Worm (Caenorhabditis elegans): ENCODE measurements around the gene fbxb-76.

fbxb-76 gene

ce11 chrIV:11348822-11349221 is 30.3 kb downstream of the fbxb-76 start:
- TF ChIP-seq C08G9.2 (tag; optimal IDR thresholded peaks at IDR 0.05) (no peak), ets-4 (tag; optimal IDR thresholded peaks at IDR 0.05) (no peak), hlh-6 (tag; optimal IDR thresholded peaks at IDR 0.05) (no peak), che-1 (tag; optimal IDR thresholded peaks at IDR 0.05) (no peak), ceh-45 (GFP tag; IDR thresholded peaks at IDR 0.05) (no peak), ceh-34 (tag; optimal IDR thresholded peaks at IDR 0.05) (no peak), K09A11.1 (tag; optimal IDR thresholded peaks at IDR 0.05; ENCODE audit: insufficient read depth) (no peak), ahr-1 (tag; optimal IDR thresholded peaks at IDR 0.05) (no peak), sox-4 (tag; optimal IDR thresholded peaks at IDR 0.05) (no peak), ama-1 (optimal IDR thresholded peaks at IDR 0.05) (no peak), tbx-2 (tag; optimal IDR thresholded peaks at IDR 0.05) (no peak), syd-9 (tag; optimal IDR thresholded peaks at IDR 0.05) (no peak), K02D7.2 (tag; optimal IDR thresholded peaks at IDR 0.05) (no peak), ttx-3 (tag; optimal IDR thresholded peaks at IDR 0.05) (no peak)

- TF ChIP-seq nfya-1 (tag; optimal IDR thresholded peaks at IDR 0.05): no peak
- TF ChIP-seq ama-1 (optimal IDR thresholded peaks at IDR 0.05): no peak
- no peak for TF ChIP-seq ceh-48 (tag; optimal IDR thresholded peaks at IDR 0.05)
- TF ChIP-seq mec-3 (tag; optimal IDR thresholded peaks at IDR 0.05; ENCODE audit: borderline replicate concordance): no peak
- TF ChIP-seq tbx-2 (tag; optimal IDR thresholded peaks at IDR 0.05): no peak
- TF ChIP-seq ceh-45 (GFP tag; IDR thresholded peaks at IDR 0.05): no peak
- no peak for TF ChIP-seq unc-55 (GFP tag; optimal IDR thresholded peaks at IDR 0.05)
These were observed 31.9 kb downstream of the fbxb-76 start for ce11 chrIV:11347275-11347674.

ce11 chrIV:11344288-11344687 is 34.9 kb downstream of the fbxb-76 start:
- TF ChIP-seq pha-2 (tag; optimal IDR thresholded peaks at IDR 0.05) (no peak), madf-2 (tag; optimal IDR thresholded peaks at IDR 0.05) (no peak), pha-4 (tag; optimal IDR thresholded peaks at IDR 0.05) (no peak), ceh-6 (GFP tag; optimal IDR thresholded peaks at IDR 0.05) (no peak), pqm-1 (tag; optimal IDR thresholded peaks at IDR 0.05) (no peak), hlh-15 (tag; optimal IDR thresholded peaks at IDR 0.05) (no peak), ceh-2 (tag; optimal IDR thresholded peaks at IDR 0.05) (no peak), ets-4 (tag; optimal IDR thresholded peaks at IDR 0.05) (no peak), tbx-7 (tag; optimal IDR thresholded peaks at IDR 0.05) (no peak), sox-2 (GFP tag; IDR thresholded peaks at IDR 0.05) (no peak), dmd-4 (tag; optimal IDR thresholded peaks at IDR 0.05; ENCODE audit: borderline replicate concordance) (no peak), gmeb-2 (tag; optimal IDR thresholded peaks at IDR 0.05) (no peak), syd-9 (tag; optimal IDR thresholded peaks at IDR 0.05) (no peak), unc-55 (GFP tag; optimal IDR thresholded peaks at IDR 0.05) (no peak)

ce11 chrIV:11340735-11341443 is 38.3 kb downstream of the fbxb-76 start:
- TF ChIP-seq ama-1 (optimal IDR thresholded peaks at IDR 0.05) (no peak), ceh-48 (tag; optimal IDR thresholded peaks at IDR 0.05) (no peak), eyg-1 (tag; optimal IDR thresholded peaks at IDR 0.05) (no peak), lin-11 (tag; optimal IDR thresholded peaks at IDR 0.05) (no peak), nfya-1 (tag; optimal IDR thresholded peaks at IDR 0.05) (no peak), pqm-1 (tag; optimal IDR thresholded peaks at IDR 0.05) (no peak), npax-4 (tag; optimal IDR thresholded peaks at IDR 0.05) (no peak), ceh-19 (GFP tag; optimal IDR thresholded peaks at IDR 0.05) (no peak), tbx-2 (tag; optimal IDR thresholded peaks at IDR 0.05) (no peak), nhr-232 (tag; optimal IDR thresholded peaks at IDR 0.05) (no peak), pros-1 (tag; optimal IDR thresholded peaks at IDR 0.05) (no peak), Y22D7AL.16 (tag; optimal IDR thresholded peaks at IDR 0.05) (no peak), dmd-4 (tag; optimal IDR thresholded peaks at IDR 0.05; ENCODE audit: borderline replicate concordance) (no peak), lim-6 (tag; optimal IDR thresholded peaks at IDR 0.05) (no peak), elt-4 (tag; optimal IDR thresholded peaks at IDR 0.05) (no peak), pat-9 (tag; optimal IDR thresholded peaks at IDR 0.05) (no peak), K02D7.2 (tag; optimal IDR thresholded peaks at IDR 0.05) (no peak)
